Worm (Caenorhabditis elegans): ENCODE measurements around the gene C29A12.22.

- no peak for TF ChIP-seq ama-1 (optimal IDR thresholded peaks at IDR 0.05)
- TF ChIP-seq nhr-42 (GFP tag; IDR thresholded peaks at IDR 0.05): no peak
Observed at ce11 chrV:10838204-10838603, 26.3 kb downstream of the C29A12.22 start.
